Fruit fly (Drosophila melanogaster): Measurements from ENCODE around the gene osk.

Gene osk

dm6 chr3R:8962860-8963755, 28.2 kb downstream of the osk start, which contains the start of gene ich:
ich (minus strand) TSS chr3R:8963037.
- TF ChIP-seq CG14711 (tag; optimal IDR thresholded peaks at IDR 0.05) (no peak), pad (GFP tag; optimal IDR thresholded peaks at IDR 0.05) (no peak), CG12768 (GFP tag; optimal IDR thresholded peaks at IDR 0.05) (no peak), toe (GFP tag; optimal IDR thresholded peaks at IDR 0.05) (no peak), cnc (optimal IDR thresholded peaks at IDR 0.05) (no peak), kay (GFP tag; ENCODE audit: borderline replicate concordance) (no peak), Mnt (GFP tag; optimal IDR thresholded peaks at IDR 0.05) (no peak), bab1 (GFP tag; optimal IDR thresholded peaks at IDR 0.05) (no peak), CG1620 (GFP tag; optimal IDR thresholded peaks at IDR 0.05) (no peak), CG11617 (GFP tag; optimal IDR thresholded peaks at IDR 0.05) (no peak), ovo (GFP tag; optimal IDR thresholded peaks at IDR 0.05) (no peak), CG7101 (tag; optimal IDR thresholded peaks at IDR 0.05) (no peak)

DNA sequence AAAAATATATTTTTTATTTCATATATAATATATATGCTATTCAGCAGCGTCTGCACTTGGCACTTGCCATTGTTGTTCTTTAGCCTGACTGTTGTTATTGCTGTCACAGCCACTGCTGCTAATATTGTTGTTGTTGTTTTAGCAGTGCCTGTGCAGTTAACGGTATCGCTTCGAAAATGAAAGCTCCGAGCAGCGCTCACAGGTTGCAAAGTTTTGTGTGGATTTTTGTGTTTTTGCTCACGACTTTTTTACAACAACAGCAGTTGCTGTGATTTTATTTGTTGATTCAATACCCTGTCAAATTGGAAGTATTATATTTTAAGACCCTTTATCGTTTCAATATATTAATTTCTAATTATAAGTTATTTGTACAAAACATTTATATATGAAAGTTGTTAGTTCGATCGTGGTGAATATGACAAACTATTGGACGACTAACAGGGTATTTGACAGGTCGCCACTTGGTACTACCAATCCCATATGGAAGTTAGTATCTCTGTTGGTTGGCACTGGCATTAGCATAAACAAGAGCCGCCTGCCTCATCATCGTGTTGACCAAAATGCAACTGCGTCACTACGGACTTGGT, 28.9 kb downstream of the osk start:
- TF ChIP-seq Hr96 (GFP tag; optimal IDR thresholded peaks at IDR 0.05): no peak
- TF ChIP-seq CG11617 (GFP tag; optimal IDR thresholded peaks at IDR 0.05): no peak
- no peak for TF ChIP-seq CG5204 (GFP tag; optimal IDR thresholded peaks at IDR 0.05)
- no peak for TF ChIP-seq bab1 (GFP tag; optimal IDR thresholded peaks at IDR 0.05)
- TF ChIP-seq CG12768 (GFP tag; optimal IDR thresholded peaks at IDR 0.05): no peak
- no peak for TF ChIP-seq CG1620 (GFP tag; optimal IDR thresholded peaks at IDR 0.05)
- no peak for TF ChIP-seq CG33017 (tag; optimal IDR thresholded peaks at IDR 0.05)
- TF ChIP-seq Clk (GFP tag; optimal IDR thresholded peaks at IDR 0.05): no peak
- no peak for TF ChIP-seq CG14711 (tag; optimal IDR thresholded peaks at IDR 0.05)
- no peak for TF ChIP-seq tj (GFP tag; optimal IDR thresholded peaks at IDR 0.05)
- no peak for TF ChIP-seq Mnt (GFP tag; optimal IDR thresholded peaks at IDR 0.05)

DNA sequence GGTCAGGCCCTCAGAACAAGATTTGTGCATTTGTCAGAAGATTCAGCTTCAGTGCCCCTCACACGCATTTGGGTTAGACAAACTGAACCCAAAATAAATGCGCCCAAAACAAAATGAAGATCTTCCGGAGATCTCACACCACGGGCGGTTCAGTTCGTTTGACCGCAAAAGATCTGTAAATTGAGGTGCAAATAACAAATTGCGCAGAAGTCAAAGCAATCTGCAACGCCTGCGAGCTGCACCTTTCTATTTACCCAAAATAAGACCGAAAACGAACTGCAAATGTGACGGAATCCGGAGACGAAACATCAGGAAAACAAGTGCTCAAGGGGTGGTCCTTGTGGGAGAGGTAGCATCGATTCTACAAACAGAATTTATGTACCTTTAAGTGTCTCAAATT, 30.6 kb downstream of the osk start:
- TF ChIP-seq CG12768 (GFP tag; optimal IDR thresholded peaks at IDR 0.05) (no peak), Hr96 (GFP tag; optimal IDR thresholded peaks at IDR 0.05) (no peak), ovo (GFP tag; optimal IDR thresholded peaks at IDR 0.05) (no peak), toe (GFP tag; optimal IDR thresholded peaks at IDR 0.05) (no peak), cic (GFP tag; optimal IDR thresholded peaks at IDR 0.05) (no peak), cnc (optimal IDR thresholded peaks at IDR 0.05) (no peak), CG7045 (GFP tag; optimal IDR thresholded peaks at IDR 0.05) (no peak), CG11617 (GFP tag; optimal IDR thresholded peaks at IDR 0.05) (no peak)

DNA sequence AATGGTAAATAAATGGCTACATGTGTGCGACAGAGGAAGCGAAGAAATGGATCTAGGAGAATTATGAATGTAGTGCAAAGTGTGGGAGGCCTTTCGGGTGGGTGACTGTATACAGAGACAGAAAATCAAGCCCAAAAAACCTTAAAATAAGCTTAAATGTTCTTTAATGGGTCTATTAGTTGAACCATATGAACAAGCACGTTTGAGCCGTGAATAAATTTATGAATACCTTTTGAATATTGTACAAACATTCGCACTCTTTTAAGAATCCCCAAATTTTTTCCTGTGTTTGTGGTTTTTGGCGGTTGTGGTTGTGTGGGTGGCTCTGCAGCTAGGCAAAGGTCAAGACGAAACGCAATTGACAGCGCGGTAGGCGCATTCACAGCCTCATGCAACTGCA, 31.7 kb downstream of the osk start:
- TF ChIP-seq cic (GFP tag; optimal IDR thresholded peaks at IDR 0.05) (no peak), CG12768 (GFP tag; optimal IDR thresholded peaks at IDR 0.05) (no peak), tj (GFP tag; optimal IDR thresholded peaks at IDR 0.05) (no peak), CG14711 (tag; optimal IDR thresholded peaks at IDR 0.05) (no peak), CG33017 (tag; optimal IDR thresholded peaks at IDR 0.05) (no peak), cnc (optimal IDR thresholded peaks at IDR 0.05) (no peak), Crg-1 (GFP tag; optimal IDR thresholded peaks at IDR 0.05) (no peak), toe (GFP tag; optimal IDR thresholded peaks at IDR 0.05) (no peak), Mnt (GFP tag; optimal IDR thresholded peaks at IDR 0.05) (no peak), CG11617 (GFP tag; optimal IDR thresholded peaks at IDR 0.05) (no peak), kay (GFP tag; ENCODE audit: borderline replicate concordance) (no peak), Hr96 (GFP tag; optimal IDR thresholded peaks at IDR 0.05) (no peak), CG7045 (GFP tag; optimal IDR thresholded peaks at IDR 0.05) (no peak), CG1620 (GFP tag; optimal IDR thresholded peaks at IDR 0.05) (no peak), bab1 (GFP tag; optimal IDR thresholded peaks at IDR 0.05) (no peak), pad (GFP tag; optimal IDR thresholded peaks at IDR 0.05) (no peak), Clk (GFP tag; optimal IDR thresholded peaks at IDR 0.05) (no peak)

- no peak for TF ChIP-seq CG33017 (tag; optimal IDR thresholded peaks at IDR 0.05)
- TF ChIP-seq tj (GFP tag; optimal IDR thresholded peaks at IDR 0.05): no peak
- no peak for TF ChIP-seq bab1 (GFP tag; optimal IDR thresholded peaks at IDR 0.05)
- no peak for TF ChIP-seq cic (GFP tag; optimal IDR thresholded peaks at IDR 0.05)
- no peak for TF ChIP-seq toe (GFP tag; optimal IDR thresholded peaks at IDR 0.05)
- no peak for TF ChIP-seq CG12768 (GFP tag; optimal IDR thresholded peaks at IDR 0.05)
- TF ChIP-seq CG14711 (tag; optimal IDR thresholded peaks at IDR 0.05): no peak
- TF ChIP-seq CG7045 (GFP tag; optimal IDR thresholded peaks at IDR 0.05): no peak
- no peak for TF ChIP-seq Mnt (GFP tag; optimal IDR thresholded peaks at IDR 0.05)
- no peak for TF ChIP-seq cnc (optimal IDR thresholded peaks at IDR 0.05)
- no peak for TF ChIP-seq CG11617 (GFP tag; optimal IDR thresholded peaks at IDR 0.05)
- TF ChIP-seq Crg-1 (GFP tag; optimal IDR thresholded peaks at IDR 0.05): no peak
- TF ChIP-seq Clk (GFP tag; optimal IDR thresholded peaks at IDR 0.05): no peak
- no peak for TF ChIP-seq CG7101 (tag; optimal IDR thresholded peaks at IDR 0.05)
Measured at dm6 chr3R:8968837-8969236, 33.9 kb downstream of the osk start.

DNA sequence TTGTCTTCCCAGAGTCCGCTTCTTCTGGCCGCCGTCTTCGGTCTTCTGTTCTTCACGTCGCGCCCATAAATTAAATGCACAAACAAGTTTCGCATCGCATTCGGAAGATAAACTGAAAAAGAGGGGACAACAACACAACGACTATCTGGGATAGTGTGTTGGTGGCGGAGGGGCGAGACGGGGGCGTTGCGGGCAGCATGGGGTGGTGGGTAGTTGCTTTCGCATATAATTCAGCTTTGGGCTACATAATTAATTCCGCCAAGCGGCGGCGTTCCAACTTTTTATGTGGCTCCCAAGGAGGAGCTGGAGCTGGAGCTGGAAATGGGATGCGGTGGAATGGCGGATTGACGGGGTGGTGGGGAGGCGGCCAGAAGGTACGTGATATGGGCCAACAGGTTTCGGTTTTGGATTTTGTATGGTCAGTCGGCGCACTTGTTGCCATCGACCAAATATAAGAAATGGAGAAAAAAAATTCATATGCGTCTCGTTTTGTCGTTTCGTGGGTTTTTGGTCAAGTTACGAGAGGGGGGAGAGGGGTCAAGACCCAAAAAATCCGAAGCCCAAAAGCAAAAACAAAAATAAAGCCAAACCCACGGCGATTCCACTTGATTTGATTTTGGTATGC, 34.5 kb downstream of the osk start:
- TF ChIP-seq pad (GFP tag; optimal IDR thresholded peaks at IDR 0.05): no peak
- no peak for TF ChIP-seq cic (GFP tag; optimal IDR thresholded peaks at IDR 0.05)
- TF ChIP-seq CG1620 (GFP tag; optimal IDR thresholded peaks at IDR 0.05): no peak
- TF ChIP-seq bab1 (GFP tag; optimal IDR thresholded peaks at IDR 0.05): no peak
- no peak for TF ChIP-seq CG12768 (GFP tag; optimal IDR thresholded peaks at IDR 0.05)
- no peak for TF ChIP-seq toe (GFP tag; optimal IDR thresholded peaks at IDR 0.05)
- no peak for TF ChIP-seq ovo (GFP tag; optimal IDR thresholded peaks at IDR 0.05)
- no peak for TF ChIP-seq CG33017 (tag; optimal IDR thresholded peaks at IDR 0.05)
- TF ChIP-seq CG7101 (tag; optimal IDR thresholded peaks at IDR 0.05): no peak
- no peak for TF ChIP-seq cnc (optimal IDR thresholded peaks at IDR 0.05)
- no peak for TF ChIP-seq CG5204 (GFP tag; optimal IDR thresholded peaks at IDR 0.05)
- TF ChIP-seq Mnt (GFP tag; optimal IDR thresholded peaks at IDR 0.05): no peak
